Worm (Caenorhabditis elegans) whole organism, midembryonic: ENCODE measurements around the gene str-205.

Experiments
- cog-1 ChIP-seq: sonication (generic microtip); optimal IDR thresholded peaks from 2 replicates; lab custom pipeline; 2016; ENCODE audit warnings: missing genetic modification characterization, missing compliant biosample characterization
- flt-1 ChIP-seq: fragments of 200-800 bp; sonication (Bioruptor generic); IDR thresholded peaks from 2 replicates; pipeline ENCODE4 v1.3.6; 2022; ENCODE audit warnings: missing genetic modification characterization, missing compliant biosample characterization
- med-1 ChIP-seq: sonication (generic microtip); optimal IDR thresholded peaks from 2 replicates; lab custom pipeline; 2017; ENCODE audit warnings: missing genetic modification characterization, mild to moderate bottlenecking, missing compliant biosample characterization, antibody characterized with exemption, missing genetic modification reagents; ENCODE audit not compliant: insufficient read depth
- ref-1 ChIP-seq: fragments of 200-800 bp; sonication (Bioruptor generic); conservative IDR thresholded peaks from 2 replicates; pipeline ENCODE4 v1.3.6; 2022; ENCODE audit warnings: missing genetic modification reagents, missing genetic modification characterization, missing compliant biosample characterization
- tab-1 ChIP-seq: fragments of 200-800 bp; sonication (Bioruptor generic); IDR thresholded peaks from 2 replicates; pipeline ENCODE4 v1.3.6; 2022; ENCODE audit warnings: missing genetic modification characterization, missing compliant biosample characterization
- ztf-23 ChIP-seq: fragments of 200-800 bp; sonication (Bioruptor generic); IDR thresholded peaks from 2 replicates; pipeline ENCODE4 v1.3.6; 2022; ENCODE audit warnings: missing genetic modification reagents, missing genetic modification characterization, missing compliant biosample characterization

DNA sequence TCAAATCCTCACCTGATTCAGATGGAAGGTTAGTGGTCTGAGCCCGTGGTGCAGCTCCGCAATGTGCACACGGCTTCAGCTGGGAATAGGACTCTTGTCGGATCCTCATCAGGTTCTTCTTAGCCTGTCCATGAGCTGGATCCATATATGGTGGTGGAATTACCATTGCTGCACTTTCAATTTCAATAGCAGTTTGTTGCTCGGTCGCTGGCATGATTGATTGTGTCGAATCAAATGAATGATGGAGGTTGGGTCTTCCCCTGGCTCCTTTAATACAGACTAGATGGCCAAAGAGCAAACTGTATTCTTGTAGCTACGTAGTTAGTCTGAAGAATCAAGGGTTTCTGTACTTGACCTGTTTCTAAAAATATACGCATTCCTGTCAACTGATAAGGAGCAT is 3.1 kb upstream of the str-205 start, which contains the start of gene C02E7.10:
- TF ChIP-seq flt-1 (GFP tag; lab: Robert Waterston, UW), result no peak
- TF ChIP-seq cog-1, result no peak
- no peak for TF ChIP-seq ref-1 (GFP tag; lab: Robert Waterston, UW)
- TF ChIP-seq ztf-23, result no peak
- no peak for TF ChIP-seq med-1 (GFP tag; lab: Kevin White, UChicago)
- TF ChIP-seq tab-1 (GFP tag; lab: Robert Waterston, UW), result no peak
